Fruit fly (Drosophila melanogaster): Measurements from ENCODE around the gene Peritrophin-15b.

The Peritrophin-15b gene

DNA sequence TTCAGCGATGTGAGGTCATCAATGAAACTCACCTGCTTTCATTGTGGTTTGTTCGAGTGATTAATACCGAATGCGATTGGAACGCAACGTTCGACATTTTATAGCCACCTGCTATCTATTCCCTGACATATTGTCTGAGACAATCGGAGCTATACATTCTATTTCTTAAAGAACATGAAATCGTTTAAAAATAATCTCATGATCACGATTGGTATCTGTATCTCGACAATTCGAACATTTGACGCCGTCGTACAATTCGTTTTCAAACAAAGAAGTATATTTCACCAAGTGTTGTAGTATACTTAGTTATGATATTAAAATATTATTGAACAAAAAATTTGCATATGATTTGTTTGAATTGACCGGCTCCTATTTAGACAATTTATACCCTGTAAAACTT lies at the start of gene Peritrophin-15b:
Peritrophin-15b (minus strand) TSS at position 101 of the 400 bp plus-strand sequence.
- TF ChIP-seq Myc (optimal IDR thresholded peaks at IDR 0.05): no peak
- no peak for TF ChIP-seq insv (optimal IDR thresholded peaks at IDR 0.05)
- no peak for TF ChIP-seq h (optimal IDR thresholded peaks at IDR 0.05)
- TF ChIP-seq Sin3A (optimal IDR thresholded peaks at IDR 0.05): no peak
- no peak for TF ChIP-seq ttk (optimal IDR thresholded peaks at IDR 0.05)
- TF ChIP-seq psq (optimal IDR thresholded peaks at IDR 0.05): no peak

DNA sequence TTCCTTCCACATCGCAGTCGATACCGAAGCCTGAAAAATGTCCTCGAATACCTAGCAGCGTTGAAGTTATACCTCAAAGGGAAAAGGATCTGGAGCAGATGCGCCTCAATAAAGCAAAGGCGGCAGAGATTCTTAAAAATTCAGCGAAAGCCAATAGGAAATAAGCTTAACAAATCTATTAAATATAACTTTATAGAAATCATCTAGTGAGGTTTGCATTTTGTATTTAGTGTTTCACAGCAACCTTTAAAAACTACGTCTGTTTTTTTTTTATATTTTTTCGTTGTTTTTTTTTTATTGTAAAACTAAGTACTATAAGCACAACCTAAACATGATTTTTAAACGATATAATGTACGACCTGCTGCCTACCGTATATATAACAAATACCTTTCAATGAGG lies 47.4 kb upstream of the Peritrophin-15b start, which contains the start of gene CG31897:
CG31897 (plus strand) TSS at position 301 of the 400 bp plus-strand sequence.
- no peak for TF ChIP-seq insv (optimal IDR thresholded peaks at IDR 0.05)
- TF ChIP-seq h (optimal IDR thresholded peaks at IDR 0.05): no peak
- no peak for TF ChIP-seq Sin3A (optimal IDR thresholded peaks at IDR 0.05)
- TF ChIP-seq ttk (optimal IDR thresholded peaks at IDR 0.05): no peak
- no peak for TF ChIP-seq psq (optimal IDR thresholded peaks at IDR 0.05)
- TF ChIP-seq Myc (optimal IDR thresholded peaks at IDR 0.05): no peak

DNA sequence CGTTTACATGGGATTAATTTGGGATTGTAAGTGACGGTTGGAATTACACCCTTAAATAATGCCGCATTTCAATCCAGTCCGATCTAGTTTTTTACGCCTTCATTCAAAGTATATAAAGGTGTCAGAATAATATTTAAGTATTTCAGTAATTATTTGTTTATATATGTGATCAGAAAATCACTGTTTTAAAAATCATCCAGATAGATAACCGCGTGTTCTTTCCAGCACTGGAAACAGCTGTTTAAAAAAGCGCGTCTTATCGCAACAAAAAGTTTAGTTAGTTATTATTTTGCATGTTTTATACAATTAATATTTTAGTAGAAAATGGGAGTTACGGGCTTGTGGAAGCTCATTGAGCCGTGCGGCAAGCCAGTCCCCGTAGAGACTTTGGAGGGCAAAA lies 43.3 kb upstream of the Peritrophin-15b start, which contains the start of gene mus201:
mus201 (plus strand) TSS at position 118 of the 400 bp plus-strand sequence.
- TF ChIP-seq psq (optimal IDR thresholded peaks at IDR 0.05) (no peak), Sin3A (optimal IDR thresholded peaks at IDR 0.05) (no peak), ttk (optimal IDR thresholded peaks at IDR 0.05) (no peak), Myc (optimal IDR thresholded peaks at IDR 0.05) (no peak), insv (optimal IDR thresholded peaks at IDR 0.05) (no peak), h (optimal IDR thresholded peaks at IDR 0.05) (no peak)

DNA sequence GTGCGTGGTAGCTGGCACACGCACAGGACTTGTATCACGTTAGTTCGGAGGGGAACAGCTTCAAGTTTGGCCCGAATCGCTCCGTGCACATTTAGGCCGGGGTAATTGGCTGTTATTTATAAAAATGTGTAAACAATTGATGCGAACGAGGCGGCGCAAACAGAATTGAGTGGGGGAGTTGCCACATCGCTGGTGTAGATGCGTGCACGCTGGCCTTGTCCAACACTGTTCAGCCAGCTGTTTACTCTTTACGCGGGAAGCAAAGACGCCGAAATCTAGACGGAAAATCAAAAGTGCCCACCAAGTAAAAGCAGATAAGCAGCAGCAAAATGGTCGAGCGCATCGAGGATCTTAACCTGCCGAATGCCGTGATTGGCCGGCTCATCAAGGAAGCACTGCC lies 42.4 kb upstream of the Peritrophin-15b start, which contains the start of the genes D12 and Chrac-14:
D12 (minus strand) TSS at position 190 of the 400 bp plus-strand sequence.
Chrac-14 (plus strand) TSS at position 230 of the 400 bp plus-strand sequence.
- TF ChIP-seq h (optimal IDR thresholded peaks at IDR 0.05): no peak
- no peak for TF ChIP-seq ttk (optimal IDR thresholded peaks at IDR 0.05)
- TF ChIP-seq Myc (optimal IDR thresholded peaks at IDR 0.05): no peak
- TF ChIP-seq psq (optimal IDR thresholded peaks at IDR 0.05): no peak
- no peak for TF ChIP-seq insv (optimal IDR thresholded peaks at IDR 0.05)
- no peak for TF ChIP-seq Sin3A (optimal IDR thresholded peaks at IDR 0.05)

DNA sequence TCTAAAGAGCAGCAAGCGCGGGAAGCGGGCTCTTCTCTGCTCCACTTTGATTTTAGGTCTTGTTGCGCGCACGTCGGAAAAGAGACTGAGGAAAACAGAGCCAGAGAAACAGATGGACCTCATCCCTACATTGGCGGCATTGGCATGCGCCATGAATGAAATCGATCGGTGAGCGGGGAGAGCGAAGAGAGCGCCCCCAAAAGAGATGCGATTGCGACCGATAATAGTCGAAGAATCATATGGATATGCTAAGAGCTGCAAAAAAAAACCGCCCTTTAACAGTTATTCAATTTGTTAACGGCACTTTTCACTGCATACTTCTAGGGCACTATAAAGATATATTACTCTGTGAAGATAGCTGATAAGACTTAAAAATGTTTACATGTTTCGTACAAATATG lies 38.8 kb upstream of the Peritrophin-15b start, which contains the start of gene grk:
grk (minus strand) TSS at position 87 of the 400 bp plus-strand sequence.
- TF ChIP-seq psq (optimal IDR thresholded peaks at IDR 0.05) (no peak), insv (optimal IDR thresholded peaks at IDR 0.05) (no peak), h (optimal IDR thresholded peaks at IDR 0.05) (no peak), Myc (optimal IDR thresholded peaks at IDR 0.05) (no peak), ttk (optimal IDR thresholded peaks at IDR 0.05) (no peak), Sin3A (optimal IDR thresholded peaks at IDR 0.05) (no peak)

DNA sequence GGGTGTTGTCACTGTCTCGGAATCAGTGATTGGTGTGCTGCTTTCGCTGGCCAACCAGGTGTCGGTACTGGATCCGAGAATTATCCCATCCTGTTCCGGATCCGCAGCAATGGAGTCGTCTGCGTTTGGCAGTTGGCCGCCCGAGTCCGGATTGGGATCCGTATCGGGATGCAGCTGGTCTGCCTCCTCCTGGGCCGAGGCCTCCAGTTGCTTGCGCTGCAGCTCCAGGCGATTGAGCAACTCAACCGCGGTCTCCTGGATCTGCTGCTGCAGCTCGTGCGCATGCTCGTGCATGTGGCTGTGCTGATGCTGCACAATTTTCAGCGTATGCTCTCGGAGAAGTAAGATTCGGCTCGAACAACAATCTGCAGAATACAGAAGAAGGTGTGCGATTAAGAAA lies 37.4 kb upstream of the Peritrophin-15b start:
- TF ChIP-seq ttk (optimal IDR thresholded peaks at IDR 0.05) (no peak), Sin3A (optimal IDR thresholded peaks at IDR 0.05) (no peak), h (optimal IDR thresholded peaks at IDR 0.05) (no peak), psq (optimal IDR thresholded peaks at IDR 0.05) (no peak), Myc (optimal IDR thresholded peaks at IDR 0.05) (no peak), insv (optimal IDR thresholded peaks at IDR 0.05) (no peak)

DNA sequence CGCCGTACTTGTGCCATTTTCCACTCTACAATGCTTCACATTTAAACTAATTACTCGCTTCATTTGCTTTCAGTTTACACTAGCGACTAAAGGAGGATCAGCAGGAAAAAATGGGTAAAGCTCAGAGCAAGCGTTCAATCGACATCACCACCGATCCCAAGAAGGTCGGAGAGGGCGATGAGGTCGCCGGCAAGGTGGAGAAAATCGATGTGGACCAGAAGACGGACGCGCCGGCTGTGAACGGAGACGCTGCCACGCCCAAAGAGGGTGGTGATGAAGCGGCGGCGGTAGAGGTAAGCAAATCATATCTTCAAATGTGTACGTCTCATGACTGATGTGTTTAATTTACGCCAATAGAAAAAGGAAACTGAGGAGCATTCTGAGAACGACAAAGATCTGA lies 32.1 kb upstream of the Peritrophin-15b start:
- TF ChIP-seq insv (optimal IDR thresholded peaks at IDR 0.05): no peak
- TF ChIP-seq psq (optimal IDR thresholded peaks at IDR 0.05): no peak
- no peak for TF ChIP-seq Sin3A (optimal IDR thresholded peaks at IDR 0.05)
- TF ChIP-seq Myc (optimal IDR thresholded peaks at IDR 0.05): no peak
- no peak for TF ChIP-seq ttk (optimal IDR thresholded peaks at IDR 0.05)
- TF ChIP-seq h (optimal IDR thresholded peaks at IDR 0.05): no peak

DNA sequence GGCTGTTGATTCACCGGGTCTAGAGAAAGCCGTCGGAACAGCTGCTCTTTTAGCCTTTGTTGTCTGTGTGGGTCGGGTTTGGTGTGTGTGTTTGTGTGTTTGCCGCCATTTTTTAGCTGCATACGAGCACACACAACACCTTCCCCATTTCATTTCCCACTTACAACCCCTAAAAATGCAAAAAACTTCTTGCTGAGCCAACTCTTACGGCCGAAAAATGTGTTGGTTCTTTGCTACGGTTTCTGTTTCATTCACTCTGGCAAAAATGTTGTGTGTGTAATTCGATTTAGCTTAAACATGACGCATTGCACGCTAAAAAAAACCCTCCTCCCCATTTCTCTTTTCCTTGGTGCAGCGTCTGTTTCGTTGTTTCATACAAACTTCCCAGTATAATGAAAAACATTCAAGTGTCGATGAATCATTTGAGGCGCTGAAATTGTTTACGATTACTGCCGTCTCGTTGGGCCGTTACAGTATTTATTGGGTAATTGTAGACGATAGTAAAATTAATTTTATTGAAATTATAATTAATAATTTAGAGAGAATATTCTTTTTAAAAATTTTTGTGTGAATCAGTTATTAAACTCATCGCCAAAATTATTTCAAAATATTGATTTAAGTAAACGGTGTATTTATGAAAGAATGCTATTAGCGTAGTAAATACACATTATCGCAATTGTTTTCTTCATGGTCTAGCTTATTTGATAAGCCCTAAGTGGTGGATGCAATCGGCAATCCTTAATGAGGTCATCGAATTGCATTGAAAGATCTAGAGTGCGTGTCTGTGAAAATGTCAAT lies 31.4 kb upstream of the Peritrophin-15b start:
- TF ChIP-seq ttk (optimal IDR thresholded peaks at IDR 0.05): no peak
- no peak for TF ChIP-seq Myc (optimal IDR thresholded peaks at IDR 0.05)
- TF ChIP-seq h (optimal IDR thresholded peaks at IDR 0.05): no peak
- TF ChIP-seq insv (optimal IDR thresholded peaks at IDR 0.05): no peak
- no peak for TF ChIP-seq Sin3A (optimal IDR thresholded peaks at IDR 0.05)
- no peak for TF ChIP-seq psq (optimal IDR thresholded peaks at IDR 0.05)

DNA sequence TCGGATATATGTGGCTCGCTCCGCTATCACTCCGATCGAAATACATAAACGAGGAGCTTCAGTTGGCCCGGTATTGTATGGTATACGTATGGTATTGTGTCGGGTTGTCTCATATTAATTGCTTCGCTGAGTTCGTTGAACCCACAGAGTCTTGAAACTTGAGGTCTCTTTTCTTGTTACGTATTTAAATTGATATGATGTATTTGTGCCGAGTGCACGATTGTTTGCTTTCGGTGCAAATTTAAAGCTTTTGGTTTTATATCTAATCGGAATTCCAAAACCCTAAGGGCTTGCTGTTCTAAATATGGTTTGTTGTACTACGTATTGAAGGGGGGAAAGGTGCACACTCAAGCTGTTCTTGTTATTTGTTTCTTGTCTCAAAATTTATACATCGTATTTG lies 30.5 kb upstream of the Peritrophin-15b start:
- TF ChIP-seq ttk (optimal IDR thresholded peaks at IDR 0.05) (no peak), Sin3A (optimal IDR thresholded peaks at IDR 0.05) (no peak), h (optimal IDR thresholded peaks at IDR 0.05) (no peak), psq (optimal IDR thresholded peaks at IDR 0.05) (no peak), Myc (optimal IDR thresholded peaks at IDR 0.05) (no peak), insv (optimal IDR thresholded peaks at IDR 0.05) (no peak)

DNA sequence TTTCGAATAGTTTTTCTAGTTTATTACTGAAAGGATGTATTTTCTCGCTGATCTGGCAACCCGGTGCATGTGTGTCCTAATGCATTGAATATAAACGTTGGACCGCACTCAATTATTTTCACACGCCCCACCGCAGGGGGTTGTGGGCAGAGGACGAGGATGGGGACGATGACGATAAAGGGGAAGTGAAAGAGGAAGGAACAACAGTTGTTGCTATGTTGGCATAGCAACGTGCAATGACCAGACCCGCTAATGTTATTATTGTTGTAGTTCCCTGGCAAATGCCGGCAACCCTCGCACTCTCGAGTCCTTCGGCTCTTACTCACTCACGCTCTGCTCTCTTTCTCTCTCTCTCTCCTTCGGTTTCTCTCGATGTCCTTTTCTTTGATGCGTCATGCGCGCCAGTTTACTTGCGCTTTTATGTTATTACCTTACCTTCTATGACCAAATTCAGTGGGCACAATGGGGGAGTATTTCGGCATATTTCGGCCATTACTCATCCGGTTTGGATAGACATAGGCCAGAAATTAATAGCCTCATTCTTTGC lies 30.0 kb upstream of the Peritrophin-15b start:
- TF ChIP-seq psq (optimal IDR thresholded peaks at IDR 0.05): no peak
- no peak for TF ChIP-seq Sin3A (optimal IDR thresholded peaks at IDR 0.05)
- no peak for TF ChIP-seq Myc (optimal IDR thresholded peaks at IDR 0.05)
- no peak for TF ChIP-seq insv (optimal IDR thresholded peaks at IDR 0.05)
- TF ChIP-seq ttk (optimal IDR thresholded peaks at IDR 0.05): no peak
- TF ChIP-seq h (optimal IDR thresholded peaks at IDR 0.05): no peak

DNA sequence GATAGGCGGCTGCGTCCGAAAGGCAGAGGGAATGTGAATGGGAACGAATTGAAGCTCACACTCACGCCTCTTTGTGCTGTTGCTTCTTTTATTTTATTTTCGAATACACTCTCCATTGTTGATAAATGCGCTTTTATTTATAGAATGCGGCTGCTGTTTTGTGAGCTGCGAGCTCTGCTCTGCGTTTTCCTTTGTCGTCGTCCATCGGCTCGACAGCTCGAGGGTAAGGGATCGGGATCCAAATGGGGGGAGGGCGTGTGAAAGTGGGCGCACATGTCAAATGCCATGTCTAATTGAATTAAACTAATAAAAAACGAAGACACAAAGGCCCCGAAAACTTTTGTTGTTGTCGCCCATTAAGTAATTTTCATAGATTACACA lies 29.3 kb upstream of the Peritrophin-15b start:
- TF ChIP-seq ttk (optimal IDR thresholded peaks at IDR 0.05) (no peak), psq (optimal IDR thresholded peaks at IDR 0.05) (no peak), insv (optimal IDR thresholded peaks at IDR 0.05) (no peak), Sin3A (optimal IDR thresholded peaks at IDR 0.05) (no peak), Myc (optimal IDR thresholded peaks at IDR 0.05) (no peak), h (optimal IDR thresholded peaks at IDR 0.05) (no peak)

Data from Kc167 (cell line).